Fruit fly (Drosophila melanogaster) whole organism, adult: ENCODE results near the gene CG14210.
A peak's percentile ranks its signal among the peaks of the same experiment; 100 is the strongest.

Experiments used
- CG11617 ChIP-seq: fragments of 200-800 bp; sonication (Bioruptor generic); optimal IDR thresholded peaks from 2 replicates; lab custom pipeline; 2017; ENCODE audit warnings: mild to moderate bottlenecking, missing biosample characterization, missing genetic modification reagents, missing genetic modification characterization
- CG12768 ChIP-seq: fragments of 200-800 bp; sonication (Bioruptor generic); optimal IDR thresholded peaks from 2 replicates; lab custom pipeline; 2017; ENCODE audit warnings: missing biosample characterization, missing genetic modification characterization, mild to moderate bottlenecking, moderate library complexity, missing genetic modification reagents
- CG14711 ChIP-seq: fragments of 200-800 bp; sonication (Bioruptor generic); optimal IDR thresholded peaks from 2 replicates; lab custom pipeline; 2018; ENCODE audit warnings: missing biosample characterization, mild to moderate bottlenecking, missing genetic modification characterization, moderate library complexity
- CG1620 ChIP-seq: fragments of 200-800 bp; sonication (Bioruptor generic); optimal IDR thresholded peaks from 2 replicates; lab custom pipeline; 2016; ENCODE audit warnings: missing biosample characterization, missing genetic modification characterization
- CG33017 ChIP-seq: fragments of 200-800 bp; sonication (Bioruptor generic); optimal IDR thresholded peaks from 2 replicates; lab custom pipeline; 2018; ENCODE audit warnings: missing biosample characterization, mild to moderate bottlenecking, missing genetic modification characterization, moderate library complexity
- CG5204 ChIP-seq: fragments of 200-800 bp; sonication (Bioruptor generic); optimal IDR thresholded peaks from 2 replicates; lab custom pipeline; 2016; ENCODE audit warnings: missing biosample characterization, missing genetic modification characterization
- CG7045 ChIP-seq: fragments of 200-800 bp; sonication (Bioruptor generic); optimal IDR thresholded peaks from 2 replicates; lab custom pipeline; 2017; ENCODE audit warnings: missing biosample characterization, mild to moderate bottlenecking, missing genetic modification characterization
- CG7101 ChIP-seq: fragments of 200-800 bp; sonication (Bioruptor generic); optimal IDR thresholded peaks from 2 replicates; lab custom pipeline; 2018; ENCODE audit warnings: missing biosample characterization, mild to moderate bottlenecking, missing genetic modification characterization, moderate library complexity
- Clk ChIP-seq: fragments of 200-800 bp; sonication (Bioruptor generic); optimal IDR thresholded peaks from 2 replicates; lab custom pipeline; 2017; ENCODE audit warnings: missing biosample characterization, missing genetic modification characterization
- Crg-1 ChIP-seq: fragments of 200-800 bp; sonication (Bioruptor generic); optimal IDR thresholded peaks from 2 replicates; lab custom pipeline; 2016; ENCODE audit warnings: missing biosample characterization, missing genetic modification characterization
- Hr96 ChIP-seq: fragments of 200-800 bp; sonication (Bioruptor generic); optimal IDR thresholded peaks from 2 replicates; lab custom pipeline; 2016; ENCODE audit warnings: missing biosample characterization, missing genetic modification characterization
- Mnt ChIP-seq: fragments of 200-800 bp; sonication (Bioruptor generic); optimal IDR thresholded peaks from 2 replicates; lab custom pipeline; 2016; ENCODE audit warnings: missing biosample characterization, mild to moderate bottlenecking, missing genetic modification characterization
- bab1 ChIP-seq: fragments of 200-800 bp; sonication (Bioruptor generic); optimal IDR thresholded peaks from 3 replicates; lab custom pipeline; 2019; ENCODE audit warnings: missing biosample characterization, mild to moderate bottlenecking, missing genetic modification characterization, moderate library complexity
- cic ChIP-seq: fragments of 200-800 bp; sonication (Bioruptor generic); optimal IDR thresholded peaks from 2 replicates; lab custom pipeline; 2017; ENCODE audit warnings: missing biosample characterization, mild to moderate bottlenecking, missing genetic modification characterization, moderate library complexity
- cnc ChIP-seq, 2 experiments: fragments of >200 bp; optimal IDR thresholded peaks; 2 replicates each; lab custom pipeline; 2017
- kay ChIP-seq: fragments of 200-800 bp; sonication (Bioruptor generic); peaks from one replicate; lab custom pipeline; 2016; ENCODE audit warnings: missing biosample characterization, missing genetic modification characterization, borderline replicate concordance
- ovo ChIP-seq: fragments of 200-800 bp; sonication (Bioruptor generic); optimal IDR thresholded peaks from 2 replicates; lab custom pipeline; 2016; ENCODE audit warnings: missing biosample characterization, missing genetic modification characterization
- pad ChIP-seq: fragments of 200-800 bp; sonication (Bioruptor generic); optimal IDR thresholded peaks from 3 replicates; lab custom pipeline; 2017; ENCODE audit warnings: missing biosample characterization, missing genetic modification characterization, mild to moderate bottlenecking, moderate library complexity, missing genetic modification reagents
- tj ChIP-seq: fragments of 200-800 bp; sonication (Bioruptor generic); optimal IDR thresholded peaks from 3 replicates; lab custom pipeline; 2017; ENCODE audit warnings: missing biosample characterization, mild to moderate bottlenecking, missing genetic modification characterization, moderate library complexity
- toe ChIP-seq: fragments of 200-800 bp; sonication (Bioruptor generic); optimal IDR thresholded peaks from 2 replicates; lab custom pipeline; 2016; ENCODE audit warnings: missing biosample characterization, missing genetic modification characterization

CG14210 gene

DNA sequence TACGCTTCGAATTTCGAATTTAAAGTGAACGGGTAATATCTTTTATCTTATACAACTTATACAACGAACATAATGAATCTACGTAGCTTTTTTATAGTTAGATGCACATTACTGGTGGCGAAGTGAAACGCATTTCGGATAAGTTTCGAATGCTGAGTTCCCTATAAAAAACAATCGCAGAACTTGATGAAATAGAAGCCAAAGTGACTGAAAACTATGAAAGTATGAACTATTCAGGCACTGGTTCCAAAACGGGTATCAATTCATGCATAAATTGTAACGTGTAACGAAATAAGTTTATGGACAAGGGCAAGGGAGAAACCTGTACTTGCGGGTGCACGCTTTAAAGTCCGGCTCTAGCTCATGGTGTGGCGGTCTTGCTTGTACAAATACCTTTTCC, 20.1 kb upstream of the CG14210 start:
- TF ChIP-seq Crg-1 (GFP tag; lab: Kevin White, UChicago), result no peak
- TF ChIP-seq Mnt (GFP tag; lab: Kevin White, UChicago), result no peak
- TF ChIP-seq CG7045 (GFP tag; lab: Kevin White, UChicago), result no peak
- no peak for TF ChIP-seq CG5204 (GFP tag; lab: Kevin White, UChicago)
- TF ChIP-seq CG11617 (GFP tag; lab: Kevin White, UChicago), result no peak
- TF ChIP-seq ovo (GFP tag; lab: Kevin White, UChicago), result no peak
- TF ChIP-seq kay, result no peak
- TF ChIP-seq pad (GFP tag; lab: Kevin White, UChicago), result no peak
- TF ChIP-seq Clk (GFP tag; lab: Kevin White, UChicago), result no peak
- TF ChIP-seq CG1620, result no peak
- TF ChIP-seq tj, result no peak
- TF ChIP-seq toe (GFP tag; lab: Kevin White, UChicago), result no peak
- no peak for TF ChIP-seq bab1 (GFP tag; lab: Kevin White, UChicago)
- no peak for TF ChIP-seq CG33017
- TF ChIP-seq cic (GFP tag; lab: Kevin White, UChicago), result no peak
- no peak for TF ChIP-seq CG7101
- no peak for TF ChIP-seq cnc (optimal IDR thresholded peaks at IDR 0.05; lab: Kevin White, UChicago)
- TF ChIP-seq CG14711, result no peak
- TF ChIP-seq CG12768 (GFP tag; lab: Kevin White, UChicago), result no peak
- TF ChIP-seq Hr96 (GFP tag; lab: Kevin White, UChicago), result no peak

DNA sequence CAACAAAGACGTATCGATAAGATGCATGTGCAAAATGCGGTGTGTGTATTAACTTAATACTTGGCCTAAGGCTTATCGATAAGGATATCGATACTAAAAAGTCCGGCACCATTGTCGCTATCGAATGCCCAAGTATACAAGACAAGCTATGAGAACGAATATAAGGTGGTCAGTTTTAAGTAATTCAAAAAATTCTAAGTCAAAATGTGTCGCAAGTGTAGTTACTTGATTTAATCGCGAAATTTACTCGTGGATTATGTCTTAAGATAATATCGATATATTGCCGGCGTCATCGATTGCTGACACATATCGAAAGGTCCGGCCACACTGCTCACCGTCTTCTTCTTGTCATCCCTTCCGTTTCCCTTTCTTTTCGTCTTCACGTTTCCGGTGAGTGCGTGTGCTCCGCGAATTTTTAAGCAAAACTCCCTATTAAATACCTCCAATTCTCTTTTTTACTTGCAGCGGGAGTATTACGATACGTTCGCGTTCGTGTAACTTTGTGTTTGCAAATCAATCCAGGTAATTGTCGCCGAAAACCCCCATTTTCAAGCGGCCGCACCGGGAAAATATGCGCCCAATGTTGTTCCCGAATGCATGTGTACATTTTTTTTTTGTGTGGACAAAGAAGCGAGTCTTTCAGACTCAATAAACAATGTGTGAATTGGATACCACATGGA, 18.2 kb upstream of the CG14210 start, which contains the start of gene RpS10b:
Gene RpS10b (plus strand): TSS at position 348 of the 680 bp plus-strand sequence.
- TF ChIP-seq CG1620 (peak; percentile 98), Mnt (GFP tag; lab: Kevin White, UChicago) (peak; percentile 96), Hr96 (GFP tag; lab: Kevin White, UChicago) (peak; percentile 95), CG14711 (peak; percentile 70), ovo (GFP tag; lab: Kevin White, UChicago) (peak; percentile 97), CG12768 (GFP tag; lab: Kevin White, UChicago) (peak; percentile 79), cnc (optimal IDR thresholded peaks at IDR 0.05; lab: Kevin White, UChicago) (no peak), pad (GFP tag; lab: Kevin White, UChicago) (peak; percentile 86), toe (GFP tag; lab: Kevin White, UChicago) (peak; percentile 77), CG5204 (GFP tag; lab: Kevin White, UChicago) (peak; percentile 85), CG11617 (GFP tag; lab: Kevin White, UChicago) (peak; percentile 98), Clk (GFP tag; lab: Kevin White, UChicago) (peak; percentile 34), CG7101 (peak; percentile 95), cic (GFP tag; lab: Kevin White, UChicago) (peak; percentile 34), Crg-1 (GFP tag; lab: Kevin White, UChicago) (peak; percentile 98), bab1 (GFP tag; lab: Kevin White, UChicago) (peak; percentile 96), tj (peak; percentile 88), CG33017 (peak; percentile 78), kay (peak; percentile 58), CG7045 (GFP tag; lab: Kevin White, UChicago) (peak; percentile 82)

DNA sequence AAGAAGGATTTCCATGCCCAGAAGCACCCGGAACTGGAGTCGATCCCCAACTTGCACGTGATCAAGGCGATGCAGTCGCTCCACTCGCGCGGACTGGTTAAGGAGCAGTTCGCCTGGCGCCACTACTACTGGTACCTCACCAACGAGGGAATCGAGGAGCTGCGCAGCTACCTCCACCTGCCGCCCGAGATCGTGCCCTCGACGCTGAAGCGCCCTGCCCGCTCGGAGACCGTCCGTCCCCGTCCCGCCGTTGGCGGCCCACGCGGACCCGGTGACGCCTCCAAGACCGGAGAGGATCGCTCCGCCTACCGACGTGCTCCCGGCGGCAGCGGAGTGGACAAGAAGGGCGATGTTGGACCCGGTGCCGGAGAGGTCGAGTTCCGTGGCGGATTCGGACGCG, 17.5 kb upstream of the CG14210 start:
- TF ChIP-seq CG33017 (no peak), cnc (optimal IDR thresholded peaks at IDR 0.05; lab: Kevin White, UChicago) (no peak)

DNA sequence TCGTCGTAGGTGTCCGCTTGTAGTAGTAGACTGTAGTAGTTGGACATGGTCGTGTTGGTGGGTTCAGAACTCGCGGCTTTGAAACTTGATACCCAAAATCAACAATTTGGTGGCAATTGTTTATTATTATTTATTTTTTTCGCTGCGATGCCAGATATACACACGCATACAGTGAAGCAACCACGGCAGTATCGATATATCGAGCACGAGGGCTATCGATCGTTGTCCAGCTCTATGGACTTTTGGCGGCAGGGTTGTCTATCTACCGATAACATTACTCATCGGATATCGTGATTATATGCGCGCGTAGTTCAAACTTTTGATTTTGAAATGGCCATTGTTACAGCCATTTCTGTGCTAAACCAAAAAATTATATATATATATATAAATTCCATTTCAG, 14.4 kb upstream of the CG14210 start, which contains the start of gene CG14220:
Gene CG14220 (minus strand): TSS at position 208 of the 400 bp plus-strand sequence.
- TF ChIP-seq CG12768 (GFP tag; lab: Kevin White, UChicago) (no peak), CG14711 (peak; percentile 94), CG11617 (GFP tag; lab: Kevin White, UChicago) (no peak), pad (GFP tag; lab: Kevin White, UChicago) (peak; percentile 11), Hr96 (GFP tag; lab: Kevin White, UChicago) (no peak), Crg-1 (GFP tag; lab: Kevin White, UChicago) (peak; percentile 23), CG7045 (GFP tag; lab: Kevin White, UChicago) (no peak), CG5204 (GFP tag; lab: Kevin White, UChicago) (no peak), bab1 (GFP tag; lab: Kevin White, UChicago) (peak; percentile 49), CG1620 (peak; percentile 8), tj (peak; percentile 42), ovo (GFP tag; lab: Kevin White, UChicago) (peak; percentile 10), cic (GFP tag; lab: Kevin White, UChicago) (peak; percentile 29), Mnt (GFP tag; lab: Kevin White, UChicago) (peak; percentile 57), kay (no peak), Clk (GFP tag; lab: Kevin White, UChicago) (no peak), cnc (optimal IDR thresholded peaks at IDR 0.05; lab: Kevin White, UChicago) (no peak), toe (GFP tag; lab: Kevin White, UChicago) (no peak), CG33017 (no peak), CG7101 (peak; percentile 36)

DNA sequence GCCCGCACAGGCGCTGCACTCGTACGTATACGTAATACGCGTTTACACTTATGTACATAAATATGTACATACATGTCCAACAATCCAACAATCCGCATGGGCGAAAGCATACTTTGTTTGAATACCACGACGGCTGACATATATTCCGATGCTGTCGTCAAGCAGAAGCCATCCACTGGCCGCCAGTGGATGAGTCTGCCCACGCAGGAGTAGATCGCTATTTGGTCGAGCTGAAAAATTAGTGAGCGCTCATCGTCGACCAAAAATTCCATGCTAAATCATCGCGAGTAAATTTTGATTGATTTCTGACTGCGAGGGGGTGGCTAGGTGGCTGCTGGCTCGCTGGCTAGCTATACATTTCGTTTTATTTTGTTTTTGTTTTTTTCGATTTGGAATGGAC, 13.5 kb upstream of the CG14210 start:
- no peak for TF ChIP-seq cic (GFP tag; lab: Kevin White, UChicago)
- TF ChIP-seq ovo (GFP tag; lab: Kevin White, UChicago), result no peak
- no peak for TF ChIP-seq toe (GFP tag; lab: Kevin White, UChicago)
- no peak for TF ChIP-seq CG7101

DNA sequence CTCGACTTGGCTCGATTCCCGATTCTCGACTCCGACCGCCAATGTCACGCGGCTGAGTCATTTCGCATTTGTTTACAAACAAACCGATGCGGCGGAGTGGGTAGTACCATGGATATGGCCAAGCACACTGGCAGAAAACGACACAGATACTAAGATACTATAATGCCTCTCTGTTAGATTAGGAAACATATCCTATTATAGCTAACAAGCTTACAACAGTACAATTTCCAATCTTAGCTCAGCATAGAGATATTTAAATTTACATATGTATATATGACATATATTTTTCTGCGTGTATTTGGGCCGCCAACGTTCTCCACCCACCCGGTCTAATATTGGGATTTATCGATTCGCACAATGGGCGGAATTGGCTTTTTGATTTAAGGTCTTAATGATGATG, 12.0 kb upstream of the CG14210 start:
- TF ChIP-seq CG5204 (GFP tag; lab: Kevin White, UChicago) (peak; percentile 2), CG7045 (GFP tag; lab: Kevin White, UChicago) (peak; percentile 14), ovo (GFP tag; lab: Kevin White, UChicago) (no peak)
